Worm (Caenorhabditis elegans): Measurements from ENCODE around the gene F42C5.3.

The F42C5.3 gene

ce11 chrIV:7309678-7310077 is 22.3 kb upstream of the F42C5.3 start (continued):
- no peak for TF ChIP-seq F16B12.6 (tag; optimal IDR thresholded peaks at IDR 0.05)
- TF ChIP-seq lin-35 (GFP tag; optimal IDR thresholded peaks at IDR 0.05), result no peak
- no peak for TF ChIP-seq fkh-4 (tag; optimal IDR thresholded peaks at IDR 0.05; ENCODE audit: borderline replicate concordance)
- peak; percentile 15 for TF ChIP-seq nhr-71 (tag; optimal IDR thresholded peaks at IDR 0.05)
- TF ChIP-seq nhr-47 (tag; optimal IDR thresholded peaks at IDR 0.05), result no peak
- TF ChIP-seq nhr-85 (tag), result peak; percentile 76
- no peak for TF ChIP-seq alr-1 (tag; optimal IDR thresholded peaks at IDR 0.05; ENCODE audit: borderline replicate concordance)
- TF ChIP-seq ceh-63 (GFP tag; optimal IDR thresholded peaks at IDR 0.05), result no peak
- TF ChIP-seq pax-3 (tag; optimal IDR thresholded peaks at IDR 0.05), result no peak
- no peak for TF ChIP-seq swsn-7 (tag; optimal IDR thresholded peaks at IDR 0.05)
- no peak for TF ChIP-seq snpc-4 (tag; optimal IDR thresholded peaks at IDR 0.05)
- TF ChIP-seq lsy-2 (tag; optimal IDR thresholded peaks at IDR 0.05), result no peak
- no peak for TF ChIP-seq C34B4.2 (tag; optimal IDR thresholded peaks at IDR 0.05)
- no peak for TF ChIP-seq efl-3 (GFP tag; optimal IDR thresholded peaks at IDR 0.05)
- no peak for TF ChIP-seq jun-1 (tag; optimal IDR thresholded peaks at IDR 0.05)
- peak; percentile 11 for TF ChIP-seq nhr-20 (tag; optimal IDR thresholded peaks at IDR 0.05)
- no peak for TF ChIP-seq unc-130 (tag; optimal IDR thresholded peaks at IDR 0.05)

DNA sequence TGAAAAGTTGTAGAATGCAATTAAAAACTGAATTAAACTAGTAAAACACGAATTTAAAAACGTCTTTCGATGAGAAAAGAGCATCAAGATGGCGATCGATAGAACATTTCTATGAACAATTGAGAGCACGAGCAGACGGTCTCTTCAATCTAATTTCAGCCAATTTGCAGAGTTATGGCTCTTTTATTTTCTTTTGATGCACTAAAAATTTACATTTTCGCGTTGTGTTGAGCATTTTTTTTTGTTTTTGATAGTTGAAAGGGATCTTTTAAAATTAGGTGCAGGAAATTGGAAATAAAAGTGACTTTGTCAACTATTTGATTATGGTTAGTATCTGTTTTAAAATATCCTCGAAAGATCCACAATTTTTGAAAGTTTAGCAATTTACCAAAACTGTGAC is 21.6 kb upstream of the F42C5.3 start, which contains the start of gene F42C5.6:
Gene F42C5.6 (minus strand): TSS at position 101 of the 400 bp plus-strand sequence.
- TF ChIP-seq pqm-1 (tag; optimal IDR thresholded peaks at IDR 0.05), result no peak
- TF ChIP-seq pag-3 (tag; optimal IDR thresholded peaks at IDR 0.05; ENCODE audit: borderline replicate concordance, insufficient read depth), result no peak
- TF ChIP-seq nhr-85 (tag), result no peak
- no peak for TF ChIP-seq elt-3 (tag; optimal IDR thresholded peaks at IDR 0.05)
- no peak for TF ChIP-seq nhr-20 (tag; optimal IDR thresholded peaks at IDR 0.05)
- no peak for TF ChIP-seq rnt-1 (tag; optimal IDR thresholded peaks at IDR 0.05)
- no peak for TF ChIP-seq fkh-8 (tag; optimal IDR thresholded peaks at IDR 0.05)
- no peak for TF ChIP-seq zip-4 (GFP tag; optimal IDR thresholded peaks at IDR 0.05)
- no peak for TF ChIP-seq pax-3 (tag; optimal IDR thresholded peaks at IDR 0.05)
- TF ChIP-seq fos-1 (tag; optimal IDR thresholded peaks at IDR 0.05), result no peak
- TF ChIP-seq zag-1 (tag; optimal IDR thresholded peaks at IDR 0.05), result no peak
- TF ChIP-seq hpl-2 (GFP tag; optimal IDR thresholded peaks at IDR 0.05), result no peak
- no peak for TF ChIP-seq dpl-1 (GFP tag; optimal IDR thresholded peaks at IDR 0.05)
- TF ChIP-seq swsn-7 (tag; optimal IDR thresholded peaks at IDR 0.05), result no peak
- TF ChIP-seq aly-2 (tag; optimal IDR thresholded peaks at IDR 0.05), result no peak

DNA sequence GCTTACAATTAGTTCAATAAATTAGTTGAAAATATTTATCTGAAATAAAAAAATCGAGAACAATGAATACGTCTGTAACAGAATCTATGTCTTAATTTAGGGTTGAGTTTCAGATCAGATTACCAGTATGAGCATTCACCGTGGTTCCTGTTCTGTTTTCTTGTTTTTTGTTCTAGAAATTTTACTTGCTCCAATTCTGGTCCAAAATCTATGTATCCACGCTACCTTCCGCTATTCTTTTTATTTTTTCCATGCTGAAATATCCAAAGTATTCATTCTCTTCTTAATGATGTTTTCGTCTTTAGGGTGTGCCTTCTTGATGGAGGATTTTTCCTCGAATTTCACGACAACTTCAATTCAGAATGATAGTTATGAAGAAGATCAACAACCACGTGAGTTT is 18.0 kb upstream of the F42C5.3 start, which contains the start of gene npr-27:
Gene npr-27 (plus strand): TSS at position 301 of the 400 bp plus-strand sequence.
- TF ChIP-seq nhr-71 (tag; optimal IDR thresholded peaks at IDR 0.05), result no peak
- TF ChIP-seq nhr-12 (tag; optimal IDR thresholded peaks at IDR 0.05), result no peak
- no peak for TF ChIP-seq pqm-1 (tag; optimal IDR thresholded peaks at IDR 0.05)
- no peak for TF ChIP-seq nhr-19 (GFP tag; conservative IDR thresholded peaks at IDR 0.05)
- no peak for TF ChIP-seq tlp-1 (tag; optimal IDR thresholded peaks at IDR 0.05)
- TF ChIP-seq dsc-1 (tag; optimal IDR thresholded peaks at IDR 0.05), result no peak
- no peak for TF ChIP-seq aha-1 (tag; optimal IDR thresholded peaks at IDR 0.05)
- TF ChIP-seq nhr-11 (tag; optimal IDR thresholded peaks at IDR 0.05), result no peak
- no peak for TF ChIP-seq lin-39 (tag; optimal IDR thresholded peaks at IDR 0.05)
- no peak for TF ChIP-seq fkh-8 (tag; optimal IDR thresholded peaks at IDR 0.05)
- no peak for TF ChIP-seq F16B12.6 (tag; optimal IDR thresholded peaks at IDR 0.05)
- no peak for TF ChIP-seq zag-1 (tag; optimal IDR thresholded peaks at IDR 0.05)

- TF ChIP-seq nhr-85 (tag) (no peak), nhr-71 (tag; optimal IDR thresholded peaks at IDR 0.05) (peak; percentile 35), hlh-4 (tag; optimal IDR thresholded peaks at IDR 0.05) (peak; percentile 69), vab-15 (tag; optimal IDR thresholded peaks at IDR 0.05) (no peak), fkh-8 (tag; optimal IDR thresholded peaks at IDR 0.05) (peak; percentile 60), sox-4 (tag; optimal IDR thresholded peaks at IDR 0.05) (no peak), snu-23 (GFP tag; optimal IDR thresholded peaks at IDR 0.05) (no peak), unc-86 (tag; optimal IDR thresholded peaks at IDR 0.05) (no peak), nhr-12 (tag; optimal IDR thresholded peaks at IDR 0.05) (no peak), aha-1 (tag; optimal IDR thresholded peaks at IDR 0.05) (no peak)
These were observed 14.1 kb upstream of the F42C5.3 start for ce11 chrIV:7301481-7301880.

Measured in whole organism, L1 larva.